Worm (Caenorhabditis elegans): ENCODE measurements around the gene sams-3.

The sams-3 gene

ce11 chrIV:5842905-5843304 lies 5.6 kb upstream of the sams-3 start:
- TF ChIP-seq ref-1 (GFP tag; conservative IDR thresholded peaks at IDR 0.05) (no peak), klf-2 (GFP tag; conservative IDR thresholded peaks at IDR 0.05) (no peak), T22C8.4 (GFP tag; IDR thresholded peaks at IDR 0.05) (no peak), flt-1 (GFP tag; IDR thresholded peaks at IDR 0.05) (no peak), ztf-29 (GFP tag; IDR thresholded peaks at IDR 0.05) (no peak), ztf-23 (GFP tag; IDR thresholded peaks at IDR 0.05) (no peak), cog-1 (tag; optimal IDR thresholded peaks at IDR 0.05) (no peak), med-1 (GFP tag; optimal IDR thresholded peaks at IDR 0.05; ENCODE audit: insufficient read depth) (no peak), tab-1 (GFP tag; IDR thresholded peaks at IDR 0.05) (no peak)

- TF ChIP-seq T22C8.4 (GFP tag; IDR thresholded peaks at IDR 0.05) (no peak), ref-1 (GFP tag; conservative IDR thresholded peaks at IDR 0.05) (no peak), klf-2 (GFP tag; conservative IDR thresholded peaks at IDR 0.05) (no peak), tab-1 (GFP tag; IDR thresholded peaks at IDR 0.05) (no peak)
These were observed 2.2 kb upstream of the sams-3 start, which contains the start of gene sams-4 for ce11 chrIV:5846269-5846668. Gene sams-4 (minus strand): TSS chrIV:5846369.

- TF ChIP-seq flt-1 (GFP tag; IDR thresholded peaks at IDR 0.05): no peak
- no peak for TF ChIP-seq ref-1 (GFP tag; conservative IDR thresholded peaks at IDR 0.05)
- TF ChIP-seq med-1 (GFP tag; optimal IDR thresholded peaks at IDR 0.05; ENCODE audit: insufficient read depth): no peak
These were observed 2.4 kb downstream of the sams-3 start for ce11 chrIV:5850765-5851377.

ce11 chrIV:5855608-5856007 lies 7.2 kb downstream of the sams-3 start:
- no peak for TF ChIP-seq cog-1 (tag; optimal IDR thresholded peaks at IDR 0.05)
- TF ChIP-seq ref-1 (GFP tag; conservative IDR thresholded peaks at IDR 0.05): no peak
- no peak for TF ChIP-seq klf-2 (GFP tag; conservative IDR thresholded peaks at IDR 0.05)
- no peak for TF ChIP-seq med-1 (GFP tag; optimal IDR thresholded peaks at IDR 0.05; ENCODE audit: insufficient read depth)
- no peak for TF ChIP-seq ztf-29 (GFP tag; IDR thresholded peaks at IDR 0.05)
- TF ChIP-seq flt-1 (GFP tag; IDR thresholded peaks at IDR 0.05): no peak
- no peak for TF ChIP-seq T22C8.4 (GFP tag; IDR thresholded peaks at IDR 0.05)
- TF ChIP-seq tab-1 (GFP tag; IDR thresholded peaks at IDR 0.05): no peak
- no peak for TF ChIP-seq ztf-23 (GFP tag; IDR thresholded peaks at IDR 0.05)

- TF ChIP-seq flt-1 (GFP tag; IDR thresholded peaks at IDR 0.05): no peak
- no peak for TF ChIP-seq ztf-29 (GFP tag; IDR thresholded peaks at IDR 0.05)
- no peak for TF ChIP-seq klf-2 (GFP tag; conservative IDR thresholded peaks at IDR 0.05)
- no peak for TF ChIP-seq tab-1 (GFP tag; IDR thresholded peaks at IDR 0.05)
- no peak for TF ChIP-seq T22C8.4 (GFP tag; IDR thresholded peaks at IDR 0.05)
- TF ChIP-seq ztf-23 (GFP tag; IDR thresholded peaks at IDR 0.05): no peak
- no peak for TF ChIP-seq cog-1 (tag; optimal IDR thresholded peaks at IDR 0.05)
- no peak for TF ChIP-seq med-1 (GFP tag; optimal IDR thresholded peaks at IDR 0.05; ENCODE audit: insufficient read depth)
- TF ChIP-seq ref-1 (GFP tag; conservative IDR thresholded peaks at IDR 0.05): no peak
These were observed 8.5 kb downstream of the sams-3 start for ce11 chrIV:5856975-5857374.

- TF ChIP-seq flt-1 (GFP tag; IDR thresholded peaks at IDR 0.05) (no peak), klf-2 (GFP tag; conservative IDR thresholded peaks at IDR 0.05) (no peak), ref-1 (GFP tag; conservative IDR thresholded peaks at IDR 0.05) (no peak), ztf-23 (GFP tag; IDR thresholded peaks at IDR 0.05) (no peak), tab-1 (GFP tag; IDR thresholded peaks at IDR 0.05) (no peak), ztf-29 (GFP tag; IDR thresholded peaks at IDR 0.05) (no peak), med-1 (GFP tag; optimal IDR thresholded peaks at IDR 0.05; ENCODE audit: insufficient read depth) (no peak), T22C8.4 (GFP tag; IDR thresholded peaks at IDR 0.05) (no peak), cog-1 (tag; optimal IDR thresholded peaks at IDR 0.05) (no peak)
These were observed 9.8 kb downstream of the sams-3 start for ce11 chrIV:5858212-5858611.

ce11 chrIV:5859876-5860275 lies 11.4 kb downstream of the sams-3 start, which contains the start of gene C06E7.4:
Gene C06E7.4 (minus strand): TSS chrIV:5859976.
- no peak for TF ChIP-seq tab-1 (GFP tag; IDR thresholded peaks at IDR 0.05)
- no peak for TF ChIP-seq ztf-29 (GFP tag; IDR thresholded peaks at IDR 0.05)
- no peak for TF ChIP-seq klf-2 (GFP tag; conservative IDR thresholded peaks at IDR 0.05)
- no peak for TF ChIP-seq med-1 (GFP tag; optimal IDR thresholded peaks at IDR 0.05; ENCODE audit: insufficient read depth)
- TF ChIP-seq T22C8.4 (GFP tag; IDR thresholded peaks at IDR 0.05): no peak
- no peak for TF ChIP-seq flt-1 (GFP tag; IDR thresholded peaks at IDR 0.05)
- no peak for TF ChIP-seq ztf-23 (GFP tag; IDR thresholded peaks at IDR 0.05)
- no peak for TF ChIP-seq cog-1 (tag; optimal IDR thresholded peaks at IDR 0.05)

- TF ChIP-seq ztf-23 (GFP tag; IDR thresholded peaks at IDR 0.05): no peak
- no peak for TF ChIP-seq ztf-29 (GFP tag; IDR thresholded peaks at IDR 0.05)
- no peak for TF ChIP-seq ref-1 (GFP tag; conservative IDR thresholded peaks at IDR 0.05)
- no peak; the same call in 1 of the 2 replicates for TF ChIP-seq flt-1 (GFP tag; IDR thresholded peaks at IDR 0.05)
- TF ChIP-seq tab-1 (GFP tag; IDR thresholded peaks at IDR 0.05): no peak
- no peak for TF ChIP-seq med-1 (GFP tag; optimal IDR thresholded peaks at IDR 0.05; ENCODE audit: insufficient read depth)
- no peak for TF ChIP-seq klf-2 (GFP tag; conservative IDR thresholded peaks at IDR 0.05)
- TF ChIP-seq cog-1 (tag; optimal IDR thresholded peaks at IDR 0.05): no peak
- TF ChIP-seq T22C8.4 (GFP tag; IDR thresholded peaks at IDR 0.05): no peak
These were observed 12.3 kb downstream of the sams-3 start for ce11 chrIV:5860762-5861161.

ce11 chrIV:5865818-5866217 lies 17.4 kb downstream of the sams-3 start, which contains the start of gene spe-27:
Gene spe-27 (minus strand): TSS chrIV:5865918.
- TF ChIP-seq tab-1 (GFP tag; IDR thresholded peaks at IDR 0.05): no peak
- no peak for TF ChIP-seq ref-1 (GFP tag; conservative IDR thresholded peaks at IDR 0.05)
- TF ChIP-seq ztf-29 (GFP tag; IDR thresholded peaks at IDR 0.05): no peak
- TF ChIP-seq med-1 (GFP tag; optimal IDR thresholded peaks at IDR 0.05; ENCODE audit: insufficient read depth): no peak
- TF ChIP-seq klf-2 (GFP tag; conservative IDR thresholded peaks at IDR 0.05): no peak
- no peak for TF ChIP-seq flt-1 (GFP tag; IDR thresholded peaks at IDR 0.05)
- no peak for TF ChIP-seq cog-1 (tag; optimal IDR thresholded peaks at IDR 0.05)
- TF ChIP-seq T22C8.4 (GFP tag; IDR thresholded peaks at IDR 0.05): no peak
- no peak for TF ChIP-seq ztf-23 (GFP tag; IDR thresholded peaks at IDR 0.05)

ce11 chrIV:5867189-5867588 lies 18.7 kb downstream of the sams-3 start, which contains the start of gene C06E7.88:
Gene C06E7.88 (minus strand): TSS chrIV:5867289.
- TF ChIP-seq tab-1 (GFP tag; IDR thresholded peaks at IDR 0.05) (no peak), med-1 (GFP tag; optimal IDR thresholded peaks at IDR 0.05; ENCODE audit: insufficient read depth) (no peak)
